Worm (Caenorhabditis elegans) whole organism, L2 larva: ENCODE results near the gene gck-2.
A peak's percentile ranks its signal among the peaks of the same experiment; 100 is the strongest.

Source experiments
- C34F6.9 ChIP-seq: fragments of 150-350 bp; optimal IDR thresholded peaks from 2 replicates; lab custom pipeline; 2014; ENCODE audit warnings: missing biosample characterization, missing genetic modification characterization
- F13H6.1 ChIP-seq: sonication (generic microtip); optimal IDR thresholded peaks from 2 replicates; lab custom pipeline; 2016; ENCODE audit warnings: missing genetic modification characterization, missing compliant biosample characterization
- R02D3.7 ChIP-seq: fragments of 150-350 bp; optimal IDR thresholded peaks from 2 replicates; lab custom pipeline; 2014; ENCODE audit warnings: missing biosample characterization, missing genetic modification characterization
- Y55F3AM.14 ChIP-seq: fragments of 200-800 bp; sonication (Bioruptor generic); optimal IDR thresholded peaks from 2 replicates; lab custom pipeline; 2018; ENCODE audit warnings: mild to moderate bottlenecking, missing genetic modification characterization, missing compliant biosample characterization
- ZK546.5 ChIP-seq: sonication (generic microtip); optimal IDR thresholded peaks from 2 replicates; lab custom pipeline; 2017; ENCODE audit warnings: missing biosample characterization, missing genetic modification characterization
- aly-2 ChIP-seq: fragments of 150-350 bp; optimal IDR thresholded peaks from 2 replicates; lab custom pipeline; 2014; ENCODE audit warnings: missing biosample characterization, missing genetic modification characterization
- ceh-16 ChIP-seq: fragments of 150-350 bp; optimal IDR thresholded peaks from 2 replicates; lab custom pipeline; 2014; ENCODE audit warnings: missing biosample characterization, missing genetic modification characterization
- crh-2 ChIP-seq: sonication (generic microtip); optimal IDR thresholded peaks from 2 replicates; lab custom pipeline; 2017; ENCODE audit warnings: missing biosample characterization, missing genetic modification characterization
- elt-1 ChIP-seq: fragments of 150-350 bp; optimal IDR thresholded peaks from 2 replicates; lab custom pipeline; 2014; ENCODE audit warnings: missing biosample characterization, missing genetic modification characterization
- elt-3 ChIP-seq: sonication (generic microtip); optimal IDR thresholded peaks from 2 replicates; lab custom pipeline; 2017; ENCODE audit warnings: missing biosample characterization, missing genetic modification characterization
- fos-1 ChIP-seq: fragments of 150-350 bp; optimal IDR thresholded peaks from 2 replicates; lab custom pipeline; 2014; ENCODE audit warnings: missing biosample characterization, missing genetic modification characterization
- gmeb-1 ChIP-seq: fragments of 150-350 bp; optimal IDR thresholded peaks from 2 replicates; lab custom pipeline; 2014; ENCODE audit warnings: missing biosample characterization, missing genetic modification characterization
- lin-13 ChIP-seq: fragments of 150-350 bp; optimal IDR thresholded peaks from 2 replicates; lab custom pipeline; 2014; ENCODE audit warnings: missing biosample characterization, missing genetic modification reagents, missing genetic modification characterization
- lin-39 ChIP-seq: fragments of 150-350 bp; optimal IDR thresholded peaks from 2 replicates; lab custom pipeline; 2014; ENCODE audit warnings: missing biosample characterization, missing genetic modification reagents, missing genetic modification characterization
- lsy-2 ChIP-seq, 2 experiments: fragments of 150-350 bp in 1 of 2; sonication (generic microtip) in 1 of 2; optimal IDR thresholded peaks; 2 replicates each; lab custom pipeline; 2014 to 2017; ENCODE audit warnings: missing biosample characterization in 2 of 2, missing genetic modification characterization in 2 of 2
- mbf-1 ChIP-seq: sonication (generic microtip); optimal IDR thresholded peaks from 2 replicates; lab custom pipeline; 2017; ENCODE audit warnings: missing biosample characterization, missing genetic modification characterization
- mdl-1 ChIP-seq, 2 experiments: fragments of 150-350 bp in 1 of 2; sonication (generic microtip) in 1 of 2; optimal IDR thresholded peaks; 2 replicates each; lab custom pipeline; 2017; ENCODE audit warnings: missing biosample characterization in 2 of 2, missing genetic modification characterization in 2 of 2
- nhr-10 ChIP-seq: sonication (generic microtip); optimal IDR thresholded peaks from 2 replicates; lab custom pipeline; 2017; ENCODE audit warnings: missing biosample characterization, missing genetic modification characterization
- nhr-129 ChIP-seq: fragments of 150-350 bp; optimal IDR thresholded peaks from 2 replicates; lab custom pipeline; 2014; ENCODE audit warnings: missing biosample characterization, missing genetic modification characterization
- nhr-23 ChIP-seq: fragments of 150-350 bp; optimal IDR thresholded peaks from 2 replicates; lab custom pipeline; 2014; ENCODE audit warnings: missing biosample characterization, missing genetic modification reagents, missing genetic modification characterization
- nhr-237 ChIP-seq: fragments of 150-350 bp; optimal IDR thresholded peaks from 2 replicates; lab custom pipeline; 2014; ENCODE audit warnings: missing biosample characterization, missing genetic modification characterization
- nhr-25 ChIP-seq: fragments of 150-350 bp; sonication (generic microtip); optimal IDR thresholded peaks from 3 replicates; lab custom pipeline; 2014; ENCODE audit warnings: missing biosample characterization, missing genetic modification characterization
- nhr-6 ChIP-seq: fragments of 150-350 bp; optimal IDR thresholded peaks from 2 replicates; lab custom pipeline; 2014; ENCODE audit warnings: missing biosample characterization, missing genetic modification characterization
- nhr-77 ChIP-seq: fragments of 150-350 bp; optimal IDR thresholded peaks from 2 replicates; lab custom pipeline; 2014; ENCODE audit warnings: missing biosample characterization, missing genetic modification characterization
- peb-1 ChIP-seq: fragments of 150-350 bp; optimal IDR thresholded peaks from 2 replicates; lab custom pipeline; 2014; ENCODE audit warnings: missing biosample characterization, missing genetic modification characterization
- sma-9 ChIP-seq, 2 experiments: fragments of 150-350 bp in 1 of 2; sonication (generic microtip) in 1 of 2; optimal IDR thresholded peaks; 2 replicates each; lab custom pipeline; 2014 to 2016; ENCODE audit warnings: missing genetic modification characterization in 2 of 2, mild to moderate bottlenecking in 1 of 2, missing biosample characterization in 1 of 2, missing compliant biosample characterization in 1 of 2, missing genetic modification reagents in 1 of 2, moderate library complexity in 1 of 2
- snpc-4 ChIP-seq: fragments of 150-350 bp; optimal IDR thresholded peaks from 2 replicates; lab custom pipeline; 2014; ENCODE audit warnings: missing biosample characterization, missing genetic modification characterization
- unc-55 ChIP-seq: fragments of 150-350 bp; sonication (generic microtip); optimal IDR thresholded peaks from 3 replicates; lab custom pipeline; 2014; ENCODE audit warnings: missing biosample characterization, missing genetic modification reagents, missing genetic modification characterization
- unc-62 ChIP-seq: fragments of 150-350 bp; optimal IDR thresholded peaks from 2 replicates; lab custom pipeline; 2014; ENCODE audit warnings: missing biosample characterization, missing genetic modification reagents, missing genetic modification characterization
- zag-1 ChIP-seq: fragments of 150-350 bp; optimal IDR thresholded peaks from 2 replicates; lab custom pipeline; 2014; ENCODE audit warnings: missing biosample characterization, missing genetic modification characterization
- ztf-11 ChIP-seq: sonication (generic microtip); optimal IDR thresholded peaks from 2 replicates; lab custom pipeline; 2017; ENCODE audit warnings: missing biosample characterization, missing genetic modification characterization
- ztf-4 ChIP-seq: fragments of 150-350 bp; optimal IDR thresholded peaks from 2 replicates; lab custom pipeline; 2014; ENCODE audit warnings: missing biosample characterization, missing genetic modification characterization

The gck-2 gene

ce11 chrV:6796894-6797293 lies 4.4 kb upstream of the gck-2 start (continued):
- no peak for TF ChIP-seq nhr-77
- peak; percentile 22 for TF ChIP-seq C34F6.9 (tag; lab: Kevin White, UChicago)
- TF ChIP-seq zag-1 (tag; lab: Kevin White, UChicago), result no peak
- peak; percentile 41 for TF ChIP-seq nhr-25 (tag; lab: Kevin White, UChicago)
- peak in 1 of 2 experiments; percentile 41 for TF ChIP-seq mdl-1 (tag; optimal IDR thresholded peaks at IDR 0.05; lab: Kevin White, UChicago)

- TF ChIP-seq Y55F3AM.14 (GFP tag; lab: Kevin White, UChicago) (no peak), crh-2 (tag; lab: Kevin White, UChicago) (peak; percentile 83), R02D3.7 (tag; lab: Kevin White, UChicago) (no peak), unc-55 (GFP tag; lab: Kevin White, UChicago) (no peak), C34F6.9 (tag; lab: Kevin White, UChicago) (peak; percentile 7), ztf-11 (tag; lab: Kevin White, UChicago) (no peak), elt-1 (no peak)
These were observed 3.8 kb upstream of the gck-2 start for ce11 chrV:6796264-6796663.

- no peak for TF ChIP-seq aly-2 (tag; lab: Kevin White, UChicago)
- TF ChIP-seq nhr-129, result peak; percentile 6
- TF ChIP-seq ztf-4, result no peak
- peak; percentile 62 for TF ChIP-seq snpc-4 (tag; lab: Kevin White, UChicago)
- TF ChIP-seq Y55F3AM.14 (GFP tag; lab: Kevin White, UChicago), result no peak
- TF ChIP-seq nhr-10 (tag; lab: Kevin White, UChicago), result no peak
- TF ChIP-seq lin-13 (GFP tag; lab: Kevin White, UChicago), result no peak
- TF ChIP-seq unc-55 (GFP tag; lab: Kevin White, UChicago), result peak; percentile 38
- TF ChIP-seq nhr-237, result no peak
- no peak for TF ChIP-seq elt-3 (tag; lab: Kevin White, UChicago)
- TF ChIP-seq ceh-16 (tag; lab: Kevin White, UChicago), result peak; percentile 27
- TF ChIP-seq nhr-23 (tag; lab: Kevin White, UChicago), result no peak
- no peak for TF ChIP-seq unc-62 (GFP tag; lab: Kevin White, UChicago)
- peak; percentile 34 for TF ChIP-seq F13H6.1 (tag; lab: Kevin White, UChicago)
These were observed 1.3 kb upstream of the gck-2 start, which contains the start of gene ZC404.1 for ce11 chrV:6793744-6794239. Gene ZC404.1, plus strand, starts transcription at chrV:6794189.

ce11 chrV:6792973-6793372 lies 508 bp upstream of the gck-2 start:
- TF ChIP-seq nhr-237 (no peak), R02D3.7 (tag; lab: Kevin White, UChicago) (no peak), lsy-2 (tag; optimal IDR thresholded peaks at IDR 0.05; lab: Kevin White, UChicago) (peak in 1 of 2 experiments; percentile 27), mbf-1 (tag; lab: Kevin White, UChicago) (no peak), ztf-11 (tag; lab: Kevin White, UChicago) (no peak)

- no peak for TF ChIP-seq elt-3 (tag; lab: Kevin White, UChicago)
- no peak for TF ChIP-seq nhr-6 (tag; lab: Kevin White, UChicago)
- no peak for TF ChIP-seq lsy-2 (tag; optimal IDR thresholded peaks at IDR 0.05; lab: Kevin White, UChicago)
- no peak for TF ChIP-seq ZK546.5 (tag; lab: Kevin White, UChicago)
- no peak for TF ChIP-seq sma-9 (GFP tag; optimal IDR thresholded peaks at IDR 0.05; lab: Kevin White, UChicago)
- TF ChIP-seq sma-9 (tag; optimal IDR thresholded peaks at IDR 0.05; lab: Kevin White, UChicago), result no peak
- TF ChIP-seq lin-39 (tag; lab: Kevin White, UChicago), result no peak
- no peak for TF ChIP-seq unc-62 (GFP tag; lab: Kevin White, UChicago)
- no peak for TF ChIP-seq gmeb-1 (tag; lab: Kevin White, UChicago)
- no peak for TF ChIP-seq peb-1 (tag; lab: Kevin White, UChicago)
- TF ChIP-seq F13H6.1 (tag; lab: Kevin White, UChicago), result no peak
- TF ChIP-seq Y55F3AM.14 (GFP tag; lab: Kevin White, UChicago), result no peak
- no peak for TF ChIP-seq unc-55 (GFP tag; lab: Kevin White, UChicago)
- no peak for TF ChIP-seq fos-1 (tag; lab: Kevin White, UChicago)
- TF ChIP-seq mdl-1 (tag; optimal IDR thresholded peaks at IDR 0.05; lab: Kevin White, UChicago), result no peak
- no peak for TF ChIP-seq elt-1
- TF ChIP-seq nhr-10 (tag; lab: Kevin White, UChicago), result no peak
- TF ChIP-seq, all 48 proteins: peak for 0
These were observed 4.5 kb downstream of the gck-2 start, which contains the start of gene ZC404.2 for ce11 chrV:6787906-6788430. Gene ZC404.2, plus strand, starts transcription at chrV:6787952.
